Worm (Caenorhabditis elegans): Measurements from ENCODE around the gene syg-2.
A peak's percentile ranks its signal among the peaks of the same experiment; 100 is the strongest.

DNA sequence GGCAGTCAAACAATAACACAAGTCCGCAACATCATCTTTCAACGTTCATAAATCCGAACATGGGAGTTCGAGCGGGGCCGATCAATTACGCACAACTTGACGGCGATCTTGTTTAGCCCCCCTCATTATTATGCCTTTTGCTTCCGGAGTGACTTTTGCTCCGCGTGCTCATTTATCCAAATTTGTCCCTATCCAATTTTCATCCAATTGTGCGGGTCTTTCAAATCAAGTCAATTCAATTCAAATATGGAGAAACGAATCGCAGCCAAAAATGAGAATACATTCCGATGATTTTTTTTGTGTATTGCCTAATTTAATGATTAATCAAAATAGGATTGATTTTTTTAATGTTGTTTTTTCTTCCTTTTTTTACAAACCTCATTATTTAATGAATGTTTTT lies 7.7 kb downstream of the syg-2 start:
- no peak for TF ChIP-seq ceh-39 (tag; optimal IDR thresholded peaks at IDR 0.05)
- no peak for TF ChIP-seq mab-5 (tag; optimal IDR thresholded peaks at IDR 0.05)
- no peak for TF ChIP-seq lin-13 (tag; optimal IDR thresholded peaks at IDR 0.05)
- no peak for TF ChIP-seq nhr-28 (tag; optimal IDR thresholded peaks at IDR 0.05)
- TF ChIP-seq nhr-237 (tag; optimal IDR thresholded peaks at IDR 0.05) = no peak
- no peak for TF ChIP-seq ztf-11 (tag; optimal IDR thresholded peaks at IDR 0.05)
- no peak for TF ChIP-seq mep-1 (tag; optimal IDR thresholded peaks at IDR 0.05)
- no peak for TF ChIP-seq unc-62 (GFP tag; optimal IDR thresholded peaks at IDR 0.05)
- TF ChIP-seq elt-3 (tag; optimal IDR thresholded peaks at IDR 0.05) = no peak
- TF ChIP-seq snpc-4 (tag; optimal IDR thresholded peaks at IDR 0.05) = no peak
- no peak for TF ChIP-seq nhr-12 (tag; optimal IDR thresholded peaks at IDR 0.05)
- TF ChIP-seq ces-1 (GFP tag; optimal IDR thresholded peaks at IDR 0.05) = peak; percentile 89
- TF ChIP-seq lsy-2 (tag; optimal IDR thresholded peaks at IDR 0.05) = no peak
- TF ChIP-seq drap-1 (GFP tag; optimal IDR thresholded peaks at IDR 0.05) = no peak

All from whole organism, mixed stage, embryonic.